Worm (Caenorhabditis elegans) whole organism, early embryonic: ENCODE results near the gene egrh-3.

Experiments
- B0310.2 ChIP-seq: sonication (generic microtip); optimal IDR thresholded peaks from 2 replicates; lab custom pipeline; 2016; ENCODE audit warnings: mild to moderate bottlenecking, missing genetic modification characterization, missing compliant biosample characterization
- F13C5.2 ChIP-seq: sonication (generic microtip); optimal IDR thresholded peaks from 2 replicates; lab custom pipeline; 2017; ENCODE audit warnings: mild to moderate bottlenecking, missing genetic modification characterization, inconsistent platforms, missing compliant biosample characterization
- aly-1 ChIP-seq: sonication (generic microtip); optimal IDR thresholded peaks from 2 replicates; lab custom pipeline; 2016; ENCODE audit warnings: missing genetic modification characterization, missing compliant biosample characterization
- ama-1 ChIP-seq: fragments of 150-350 bp; optimal IDR thresholded peaks from 2 replicates; lab custom pipeline; 2014
- ceh-13 ChIP-seq: fragments of 200-800 bp; sonication (Bioruptor generic); optimal IDR thresholded peaks from 2 replicates; lab custom pipeline; 2018; ENCODE audit warnings: mild to moderate bottlenecking, missing genetic modification characterization, missing compliant biosample characterization
- ceh-36 ChIP-seq: sonication (generic microtip); optimal IDR thresholded peaks from 2 replicates; lab custom pipeline; 2016; ENCODE audit warnings: missing genetic modification characterization, inconsistent platforms, missing compliant biosample characterization
- ets-7 ChIP-seq: sonication (generic microtip); optimal IDR thresholded peaks from 2 replicates; lab custom pipeline; 2016; ENCODE audit warnings: missing genotype, missing genetic modification characterization, missing compliant biosample characterization
- flt-1 ChIP-seq: fragments of 200-800 bp; sonication (Bioruptor generic); IDR thresholded peaks from 2 replicates; pipeline ENCODE4 v1.3.6; 2022; ENCODE audit warnings: missing genetic modification characterization, missing compliant biosample characterization
- hmbx-1 ChIP-seq: sonication (generic microtip); optimal IDR thresholded peaks from 2 replicates; lab custom pipeline; 2016; ENCODE audit warnings: mild to moderate bottlenecking, missing genetic modification characterization, missing compliant biosample characterization
- hmg-4 ChIP-seq: fragments of 200-800 bp; sonication (Bioruptor generic); optimal IDR thresholded peaks from 2 replicates; lab custom pipeline; 2018; ENCODE audit warnings: mild to moderate bottlenecking, missing genetic modification characterization, missing compliant biosample characterization
- hnd-1 ChIP-seq: sonication (generic microtip); optimal IDR thresholded peaks from 2 replicates; lab custom pipeline; 2016; ENCODE audit warnings: missing genetic modification characterization, missing compliant biosample characterization
- pes-1 ChIP-seq: fragments of 200-800 bp; sonication (Bioruptor generic); IDR thresholded peaks from 2 replicates; pipeline ENCODE4 v1.3.6; 2022; ENCODE audit warnings: missing genetic modification reagents, missing genetic modification characterization, missing compliant biosample characterization
- scrt-1 ChIP-seq: fragments of 200-800 bp; sonication (Bioruptor generic); IDR thresholded peaks from 2 replicates; pipeline ENCODE4 v1.3.6; 2022; ENCODE audit warnings: missing genetic modification characterization, missing compliant biosample characterization
- sea-1 ChIP-seq: fragments of 200-800 bp; sonication (Bioruptor generic); conservative IDR thresholded peaks from 2 replicates; pipeline ENCODE4 v1.3.6; 2022; ENCODE audit warnings: missing genetic modification characterization, missing compliant biosample characterization
- tbx-11 ChIP-seq: fragments of 200-800 bp; sonication (Bioruptor generic); IDR thresholded peaks from 2 replicates; pipeline ENCODE4 v1.3.6; 2022; ENCODE audit warnings: missing genetic modification characterization, missing compliant biosample characterization
- tbx-37 ChIP-seq: fragments of 200-800 bp; sonication (Bioruptor generic); conservative IDR thresholded peaks from 2 replicates; pipeline ENCODE4 v1.3.6; 2022; ENCODE audit warnings: missing genetic modification reagents, missing genetic modification characterization, missing compliant biosample characterization
- tra-4 ChIP-seq: sonication (generic microtip); optimal IDR thresholded peaks from 2 replicates; lab custom pipeline; 2017; ENCODE audit warnings: missing genetic modification characterization, missing compliant biosample characterization

egrh-3 gene

DNA sequence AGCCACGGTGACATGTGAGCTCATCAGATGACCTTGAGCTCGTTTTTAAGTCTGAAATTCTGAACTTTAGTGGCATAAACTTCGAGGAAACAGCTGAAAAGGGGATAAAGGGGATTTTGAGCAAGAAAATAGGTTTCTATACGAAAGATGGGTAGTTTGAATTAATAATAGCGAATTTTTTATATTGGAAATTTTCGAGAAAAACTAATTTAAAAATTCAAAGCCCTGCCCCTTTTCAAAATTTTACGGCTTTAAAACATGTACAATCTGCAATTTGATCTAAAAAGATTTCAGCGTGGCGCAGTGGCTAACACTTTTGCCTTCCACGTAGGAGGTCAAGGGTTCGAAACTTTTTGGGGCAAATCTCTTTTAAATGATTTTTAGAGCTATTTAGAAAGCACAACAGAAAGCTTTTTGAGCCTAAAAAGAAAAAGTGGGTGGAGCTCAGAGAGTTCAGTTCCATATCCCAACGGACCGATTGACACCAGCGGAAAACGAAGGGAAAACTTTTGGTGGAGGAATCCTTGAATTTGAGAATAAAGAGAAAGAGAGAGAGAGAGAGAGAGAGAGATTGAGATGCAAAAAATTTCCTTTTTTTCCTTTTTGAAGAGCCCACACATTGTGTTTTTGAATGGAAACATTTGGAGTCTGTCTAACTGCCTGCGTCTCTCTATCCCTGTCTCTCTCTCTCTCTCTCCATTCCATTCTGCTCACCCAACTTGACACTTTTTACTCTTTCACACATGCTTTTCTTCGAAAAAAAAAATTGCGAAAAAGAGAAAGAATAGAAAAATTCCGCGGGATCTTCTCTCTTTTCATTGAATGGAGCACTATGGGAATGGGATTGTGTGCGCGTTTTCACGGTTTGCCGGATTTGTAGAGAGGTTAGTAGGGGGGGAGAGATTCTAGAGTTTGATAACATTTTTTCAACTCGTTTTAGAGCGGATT is 24.3 kb downstream of the egrh-3 start, which contains the start of gene Y69A2AR.31:
Gene Y69A2AR.31, minus strand, starts transcription at position 51 of the 948 bp plus-strand sequence.
- TF ChIP-seq ceh-13 (no peak), tbx-11 (no peak), pes-1 (GFP tag; lab: Robert Waterston, UW) (no peak), tbx-37 (no peak), B0310.2 (tag; lab: Kevin White, UChicago) (no peak), F13C5.2 (no peak), scrt-1 (GFP tag; lab: Robert Waterston, UW) (no peak)

DNA sequence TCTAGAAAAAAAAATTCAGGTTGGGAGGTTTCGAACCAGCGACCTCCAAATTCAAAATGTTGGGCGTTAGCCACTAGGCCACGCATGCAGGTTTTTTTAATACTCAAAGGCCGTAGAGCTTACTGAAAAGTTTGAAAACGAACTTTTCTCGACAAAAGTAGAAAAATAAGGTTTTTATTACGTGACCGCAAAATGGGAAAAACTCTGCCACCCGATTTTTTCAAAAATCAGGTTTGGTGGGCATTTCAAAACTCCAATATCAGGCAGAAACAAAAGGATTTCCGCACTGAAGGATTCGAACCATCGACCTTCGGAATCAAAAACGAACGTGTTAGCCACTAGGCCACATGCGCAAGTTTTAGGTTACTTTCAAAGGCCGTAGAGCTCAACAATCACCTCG is 29.8 kb downstream of the egrh-3 start:
- TF ChIP-seq tbx-37, result no peak
- 0 out of 2 replicates have a peak, but pooled peaks have one; percentile 54 for TF ChIP-seq pes-1 (GFP tag; lab: Robert Waterston, UW)

DNA sequence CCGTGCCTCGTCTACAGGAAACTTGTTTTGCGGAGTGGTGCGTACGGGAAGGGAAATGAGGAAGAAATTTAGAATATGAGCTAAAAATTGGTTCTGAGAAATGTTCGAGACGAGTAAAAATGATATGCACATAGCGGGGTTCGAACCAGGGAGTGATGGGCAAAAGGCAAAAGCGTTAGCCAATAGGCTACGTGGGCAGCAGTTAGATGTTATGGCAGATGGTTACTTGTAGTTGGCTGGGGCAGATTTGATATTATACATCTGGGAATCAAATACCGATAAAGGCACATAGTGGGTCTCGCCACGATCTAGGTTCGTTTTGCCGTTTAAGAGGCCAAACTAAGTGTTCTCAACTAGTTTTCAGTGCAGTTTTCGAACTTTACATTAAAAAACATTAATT is 31.3 kb downstream of the egrh-3 start:
- TF ChIP-seq pes-1 (GFP tag; lab: Robert Waterston, UW), result peak; percentile 82
- 0 out of 2 replicates have a peak, but pooled peaks have one; percentile 20 for TF ChIP-seq tbx-37
- no peak for TF ChIP-seq hnd-1 (tag; lab: Kevin White, UChicago)
- peak; percentile 55; the same call in 1 of the 2 replicates for TF ChIP-seq tbx-11
- TF ChIP-seq hmbx-1 (tag; lab: Kevin White, UChicago), result no peak
- TF ChIP-seq ets-7 (tag; lab: Kevin White, UChicago), result no peak
- no peak for TF ChIP-seq ceh-13
- peak; percentile 54; the same call in 1 of the 2 replicates for TF ChIP-seq sea-1 (GFP tag; lab: Robert Waterston, UW)
- TF ChIP-seq scrt-1 (GFP tag; lab: Robert Waterston, UW), result peak; percentile 32; the same call in 1 of the 2 replicates
- no peak for TF ChIP-seq tra-4 (tag; lab: Kevin White, UChicago)
- TF ChIP-seq hmg-4 (GFP tag; lab: Kevin White, UChicago), result no peak
- TF ChIP-seq aly-1 (tag; lab: Kevin White, UChicago), result peak; percentile 37
- peak; percentile 35 for TF ChIP-seq B0310.2 (tag; lab: Kevin White, UChicago)
- peak; percentile 77 for TF ChIP-seq flt-1 (GFP tag; lab: Robert Waterston, UW)

DNA sequence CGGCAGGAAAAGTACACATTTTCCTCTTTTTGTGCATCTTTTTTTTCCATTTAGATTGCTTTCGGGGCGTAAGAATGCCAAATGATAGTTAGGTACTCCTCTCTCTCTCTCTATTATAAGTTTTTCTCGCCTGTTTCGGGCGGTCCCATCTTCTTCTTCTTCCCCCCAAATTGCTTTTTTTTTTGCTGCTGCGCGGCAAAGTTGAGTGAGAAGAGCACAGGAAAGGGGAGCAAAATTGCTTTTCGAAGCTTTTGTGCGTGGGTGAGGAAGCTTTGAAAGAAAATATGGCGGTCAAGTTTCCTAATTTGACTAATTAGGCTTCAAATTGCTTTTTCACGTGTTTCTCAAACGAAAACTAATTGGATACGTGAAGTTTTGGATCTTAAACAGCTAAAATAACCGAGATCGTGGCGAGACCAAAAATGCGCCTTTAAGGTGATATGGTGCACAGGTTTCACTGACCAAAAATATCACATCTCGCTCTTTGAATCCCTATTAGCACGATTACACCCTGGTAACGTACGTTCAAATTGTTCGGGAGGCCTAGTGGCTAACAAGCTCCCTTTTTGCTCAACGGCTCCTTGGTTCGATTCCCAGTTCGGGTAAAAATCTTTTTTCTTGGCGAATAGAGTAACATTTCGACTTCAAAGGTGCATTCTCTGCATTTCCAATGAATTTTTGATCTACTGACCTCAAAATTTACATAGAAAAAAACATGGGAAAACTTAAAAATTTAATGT is 32.0 kb downstream of the egrh-3 start:
- TF ChIP-seq tra-4 (tag; lab: Kevin White, UChicago) (no peak), pes-1 (GFP tag; lab: Robert Waterston, UW) (peak; percentile 16; the same call in 1 of the 2 replicates)

DNA sequence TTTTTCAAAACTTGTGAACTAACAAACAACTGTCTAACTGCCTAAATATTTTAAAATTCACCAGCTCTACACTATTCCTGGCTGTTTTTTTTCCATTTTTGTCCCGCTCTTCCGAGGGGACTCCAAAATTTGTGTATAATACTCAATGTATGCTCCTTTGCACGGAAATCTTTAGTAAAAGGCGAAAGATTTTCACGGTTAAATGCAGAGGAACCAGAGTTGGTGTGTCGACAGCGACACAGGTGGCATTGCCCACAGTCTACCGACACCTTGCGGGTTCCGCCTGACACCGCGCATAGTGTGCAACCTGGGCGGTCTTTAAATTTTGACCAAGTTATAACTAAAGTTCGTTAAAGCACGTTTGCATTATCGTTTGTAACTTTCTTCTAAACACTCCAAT is 33.6 kb downstream of the egrh-3 start:
- TF ChIP-seq flt-1 (GFP tag; lab: Robert Waterston, UW) (no peak), sea-1 (GFP tag; lab: Robert Waterston, UW) (no peak), tbx-37 (no peak), scrt-1 (GFP tag; lab: Robert Waterston, UW) (no peak), hmg-4 (GFP tag; lab: Kevin White, UChicago) (no peak), B0310.2 (tag; lab: Kevin White, UChicago) (no peak), tra-4 (tag; lab: Kevin White, UChicago) (no peak), ceh-36 (tag; lab: Kevin White, UChicago) (no peak), tbx-11 (no peak), F13C5.2 (no peak), hmbx-1 (tag; lab: Kevin White, UChicago) (no peak), pes-1 (GFP tag; lab: Robert Waterston, UW) (no peak), ets-7 (tag; lab: Kevin White, UChicago) (no peak), ama-1 (lab: Kevin White, UChicago) (no peak), hnd-1 (tag; lab: Kevin White, UChicago) (no peak), ceh-13 (no peak), aly-1 (tag; lab: Kevin White, UChicago) (no peak)

DNA sequence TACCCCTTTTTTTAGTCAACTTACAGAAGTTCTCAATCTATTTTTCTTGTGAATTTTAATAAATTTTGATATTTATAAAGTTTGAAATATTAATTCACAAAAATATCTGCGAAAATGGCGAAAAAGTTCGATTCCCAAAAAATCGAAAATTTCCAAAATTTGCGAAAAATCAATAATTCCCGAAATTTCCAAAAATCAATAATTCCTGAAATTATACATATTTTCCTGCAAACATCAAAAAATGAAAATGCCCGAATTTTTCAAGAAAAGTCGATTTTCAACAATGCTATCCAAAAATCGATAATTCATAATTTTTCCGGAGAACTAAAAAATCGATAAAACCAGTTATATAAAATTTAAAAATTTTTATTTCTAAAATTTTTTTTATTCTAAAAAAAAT is 38.5 kb downstream of the egrh-3 start:
- TF ChIP-seq pes-1 (GFP tag; lab: Robert Waterston, UW), result no peak
- TF ChIP-seq ama-1 (lab: Kevin White, UChicago), result no peak
- TF ChIP-seq tbx-11, result no peak
- TF ChIP-seq tra-4 (tag; lab: Kevin White, UChicago), result no peak
- TF ChIP-seq ceh-36 (tag; lab: Kevin White, UChicago), result no peak
- no peak for TF ChIP-seq tbx-37
- no peak for TF ChIP-seq B0310.2 (tag; lab: Kevin White, UChicago)
- TF ChIP-seq ceh-13, result no peak
- TF ChIP-seq hnd-1 (tag; lab: Kevin White, UChicago), result no peak
- no peak for TF ChIP-seq sea-1 (GFP tag; lab: Robert Waterston, UW)

DNA sequence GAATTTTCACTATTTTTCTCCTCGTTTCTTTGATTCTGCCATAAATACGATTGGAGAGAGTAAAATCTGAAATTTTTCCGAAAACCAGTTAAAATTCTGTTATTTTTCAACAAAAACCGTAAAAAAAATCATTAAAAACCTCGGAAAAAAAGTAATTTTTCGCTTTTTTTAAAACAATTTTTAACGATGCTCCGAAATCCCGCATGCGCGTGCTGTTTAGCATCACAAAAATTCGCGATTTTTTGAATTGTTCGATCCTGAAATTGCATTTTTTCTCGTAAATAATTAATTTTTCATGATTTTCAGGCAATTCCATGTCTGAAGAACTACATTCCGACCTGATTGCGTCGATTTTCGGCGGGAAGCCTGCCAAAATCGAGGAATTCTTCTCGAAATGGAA is 45.9 kb downstream of the egrh-3 start, which contains the start of gene ric-8:
Gene ric-8, plus strand, starts transcription at position 301 of the 400 bp plus-strand sequence.
- TF ChIP-seq hmbx-1 (tag; lab: Kevin White, UChicago) (no peak), ama-1 (lab: Kevin White, UChicago) (no peak), ceh-36 (tag; lab: Kevin White, UChicago) (no peak), ceh-13 (no peak), aly-1 (tag; lab: Kevin White, UChicago) (no peak), hmg-4 (GFP tag; lab: Kevin White, UChicago) (no peak)
